Worm (Caenorhabditis elegans) whole organism, L1 larva: ENCODE measurements around the gene dmsr-5.
A peak's percentile ranks its signal among the peaks of the same experiment; 100 is the strongest.

Experiments used
- C04F5.9 ChIP-seq: sonication (generic microtip); optimal IDR thresholded peaks from 2 replicates; lab custom pipeline; 2016; ENCODE audit warnings: missing genetic modification characterization, missing compliant biosample characterization
- C34B4.2 ChIP-seq: sonication (generic microtip); optimal IDR thresholded peaks from 2 replicates; lab custom pipeline; 2017; ENCODE audit warnings: mild to moderate bottlenecking, missing genetic modification characterization, missing compliant biosample characterization
- F16B12.6 ChIP-seq: fragments of 150-350 bp; optimal IDR thresholded peaks from 2 replicates; lab custom pipeline; 2014; ENCODE audit warnings: missing biosample characterization, missing genetic modification characterization
- Y116A8C.19 ChIP-seq: sonication (generic microtip); optimal IDR thresholded peaks from 2 replicates; lab custom pipeline; 2016; ENCODE audit warnings: missing compliant biosample characterization, missing genetic modification characterization, borderline replicate concordance
- aha-1 ChIP-seq: fragments of 150-350 bp; optimal IDR thresholded peaks from 2 replicates; lab custom pipeline; 2014; ENCODE audit warnings: missing biosample characterization, missing genetic modification characterization
- alr-1 ChIP-seq: fragments of 200-800 bp; sonication (Bioruptor generic); optimal IDR thresholded peaks from 2 replicates; lab custom pipeline; 2018; ENCODE audit warnings: borderline replicate concordance, mild to moderate bottlenecking, missing genetic modification characterization, missing compliant biosample characterization
- aly-2 ChIP-seq: fragments of 150-350 bp; optimal IDR thresholded peaks from 2 replicates; lab custom pipeline; 2014; ENCODE audit warnings: missing biosample characterization, missing genetic modification characterization
- blmp-1 ChIP-seq: fragments of 150-350 bp; optimal IDR thresholded peaks from 2 replicates; lab custom pipeline; 2014; ENCODE audit warnings: missing biosample characterization, missing genetic modification characterization
- ceh-63 ChIP-seq: fragments of 200-800 bp; sonication (Bioruptor generic); optimal IDR thresholded peaks from 2 replicates; lab custom pipeline; 2018; ENCODE audit warnings: mild to moderate bottlenecking, missing genetic modification characterization, missing compliant biosample characterization
- ceh-8 ChIP-seq: fragments of 200-800 bp; sonication (Bioruptor generic); optimal IDR thresholded peaks from 2 replicates; lab custom pipeline; 2018; ENCODE audit warnings: mild to moderate bottlenecking, missing genetic modification characterization, moderate library complexity, missing compliant biosample characterization
- ceh-82 ChIP-seq, 3 experiments: fragments of 150-350 bp in 1 of 3; sonication (generic microtip) in 2 of 3; optimal IDR thresholded peaks; 2 replicates each; lab custom pipeline; 2014 to 2017; ENCODE audit warnings: missing biosample characterization in 3 of 3, missing genetic modification characterization in 3 of 3
- ceh-88 ChIP-seq: fragments of 200-800 bp; sonication (Bioruptor generic); IDR thresholded peaks from 2 replicates; pipeline ENCODE4 v1.3.6; 2022; ENCODE audit warnings: missing genetic modification characterization, missing compliant biosample characterization
- ces-1 ChIP-seq: fragments of 150-350 bp; optimal IDR thresholded peaks from 2 replicates; lab custom pipeline; 2014; ENCODE audit warnings: missing biosample characterization, missing genetic modification reagents, missing genetic modification characterization
- dpl-1 ChIP-seq, 3 experiments: fragments of 150-350 bp in 2 of 3; sonication (generic microtip) in 1 of 3; optimal IDR thresholded peaks; 2 replicates each; lab custom pipeline; 2014 to 2017; ENCODE audit warnings: missing biosample characterization in 3 of 3, missing genetic modification characterization in 3 of 3, missing genetic modification reagents in 3 of 3
- efl-3 ChIP-seq: fragments of 200-800 bp; sonication (Bioruptor generic); optimal IDR thresholded peaks from 2 replicates; lab custom pipeline; 2018; ENCODE audit warnings: mild to moderate bottlenecking, missing genetic modification characterization, missing compliant biosample characterization
- egl-13 ChIP-seq: sonication (generic microtip); optimal IDR thresholded peaks from 2 replicates; lab custom pipeline; 2016; ENCODE audit warnings: missing genotype, missing genetic modification reagents, missing genetic modification characterization, missing compliant biosample characterization
- egl-27 ChIP-seq, 2 experiments: fragments of 150-350 bp in 1 of 2; sonication (generic microtip); optimal IDR thresholded peaks; 3 replicates each; lab custom pipeline; 2017 to 2018; ENCODE audit warnings: missing biosample characterization in 2 of 2, missing genetic modification characterization in 2 of 2, missing genetic modification reagents in 2 of 2
- elt-2 ChIP-seq: sonication (generic microtip); optimal IDR thresholded peaks from 2 replicates; lab custom pipeline; 2016; ENCODE audit warnings: missing genetic modification characterization, mild to moderate bottlenecking, inconsistent platforms, missing compliant biosample characterization, missing genetic modification reagents
- fkh-4 ChIP-seq: sonication (generic microtip); optimal IDR thresholded peaks from 2 replicates; lab custom pipeline; 2016; ENCODE audit warnings: missing compliant biosample characterization, missing genetic modification characterization, borderline replicate concordance
- fkh-8 ChIP-seq: sonication (generic microtip); optimal IDR thresholded peaks from 2 replicates; lab custom pipeline; 2016; ENCODE audit warnings: mild to moderate bottlenecking, missing genetic modification characterization, missing compliant biosample characterization
- fos-1 ChIP-seq: fragments of 150-350 bp; optimal IDR thresholded peaks from 2 replicates; lab custom pipeline; 2014; ENCODE audit warnings: missing biosample characterization, missing genetic modification characterization
- grh-1 ChIP-seq: fragments of 200-800 bp; sonication (Bioruptor generic); IDR thresholded peaks from 2 replicates; pipeline ENCODE4 v1.3.6; 2022; ENCODE audit warnings: missing genetic modification reagents, missing genetic modification characterization, missing compliant biosample characterization
- hlh-17 ChIP-seq: fragments of 200-800 bp; sonication (Bioruptor generic); optimal IDR thresholded peaks from 2 replicates; lab custom pipeline; 2018; ENCODE audit warnings: missing genetic modification characterization, mild to moderate bottlenecking, missing compliant biosample characterization, moderate library complexity, borderline replicate concordance
- irx-1 ChIP-seq: sonication (generic microtip); optimal IDR thresholded peaks from 2 replicates; lab custom pipeline; 2016; ENCODE audit warnings: missing genetic modification characterization, missing compliant biosample characterization
- isw-1 ChIP-seq: fragments of 200-800 bp; sonication (Bioruptor generic); IDR thresholded peaks from 2 replicates; pipeline ENCODE4 v1.3.6; 2022; ENCODE audit warnings: missing genetic modification characterization, missing compliant biosample characterization
- jun-1 ChIP-seq: fragments of 150-350 bp; optimal IDR thresholded peaks from 2 replicates; lab custom pipeline; 2014; ENCODE audit warnings: missing biosample characterization, missing genetic modification reagents, missing genetic modification characterization
- lin-13 ChIP-seq: fragments of 150-350 bp; optimal IDR thresholded peaks from 2 replicates; lab custom pipeline; 2014; ENCODE audit warnings: missing biosample characterization, missing genetic modification reagents, missing genetic modification characterization
- lin-15B ChIP-seq: fragments of 150-350 bp; sonication (generic microtip); optimal IDR thresholded peaks from 3 replicates; lab custom pipeline; 2014; ENCODE audit warnings: missing biosample characterization, missing genetic modification characterization
- lin-35 ChIP-seq, 2 experiments: fragments of 150-350 bp; optimal IDR thresholded peaks; 2 replicates each; lab custom pipeline; 2014; ENCODE audit warnings: missing biosample characterization in 2 of 2, missing genetic modification characterization in 2 of 2, missing genetic modification reagents in 2 of 2
- lir-3 ChIP-seq: sonication (generic microtip); optimal IDR thresholded peaks from 2 replicates; lab custom pipeline; 2016; ENCODE audit warnings: mild to moderate bottlenecking, missing genetic modification characterization, moderate library complexity, missing compliant biosample characterization; ENCODE audit not compliant: poor library complexity
- mep-1 ChIP-seq: fragments of 150-350 bp; optimal IDR thresholded peaks from 2 replicates; lab custom pipeline; 2014; ENCODE audit warnings: missing biosample characterization, missing genetic modification characterization
- nhr-11 ChIP-seq: fragments of 150-350 bp; optimal IDR thresholded peaks from 2 replicates; lab custom pipeline; 2014; ENCODE audit warnings: missing biosample characterization, missing genetic modification characterization
- nhr-19 ChIP-seq: fragments of 200-800 bp; sonication (Bioruptor generic); conservative IDR thresholded peaks from 2 replicates; pipeline ENCODE4 v1.3.6; 2022; ENCODE audit warnings: missing genetic modification characterization, missing compliant biosample characterization
- nhr-20 ChIP-seq: sonication (generic microtip); optimal IDR thresholded peaks from 2 replicates; lab custom pipeline; 2016; ENCODE audit warnings: mild to moderate bottlenecking, missing genetic modification characterization, missing compliant biosample characterization
- nhr-237 ChIP-seq: fragments of 150-350 bp; optimal IDR thresholded peaks from 2 replicates; lab custom pipeline; 2014; ENCODE audit warnings: missing biosample characterization, missing genetic modification characterization
- nhr-28 ChIP-seq: fragments of 150-350 bp; optimal IDR thresholded peaks from 2 replicates; lab custom pipeline; 2014; ENCODE audit warnings: missing biosample characterization, missing genetic modification characterization
- nhr-90 ChIP-seq: sonication (generic microtip); optimal IDR thresholded peaks from 2 replicates; lab custom pipeline; 2016; ENCODE audit warnings: mild to moderate bottlenecking, missing genetic modification characterization, missing compliant biosample characterization; ENCODE audit not compliant: poor library complexity
- pax-3 ChIP-seq: fragments of 200-800 bp; sonication (Bioruptor generic); optimal IDR thresholded peaks from 2 replicates; lab custom pipeline; 2018; ENCODE audit warnings: mild to moderate bottlenecking, missing genetic modification characterization, moderate library complexity, missing compliant biosample characterization
- pqm-1 ChIP-seq: sonication (generic microtip); optimal IDR thresholded peaks from 3 replicates; lab custom pipeline; 2017; ENCODE audit warnings: missing biosample characterization, missing genetic modification characterization
- snpc-4 ChIP-seq: fragments of 150-350 bp; optimal IDR thresholded peaks from 2 replicates; lab custom pipeline; 2014; ENCODE audit warnings: missing biosample characterization, missing genetic modification characterization
- snu-23 ChIP-seq: sonication (generic microtip); optimal IDR thresholded peaks from 2 replicates; lab custom pipeline; 2016; ENCODE audit warnings: missing genetic modification characterization, missing compliant biosample characterization
- sox-4 ChIP-seq: sonication (generic microtip); optimal IDR thresholded peaks from 2 replicates; lab custom pipeline; 2016; ENCODE audit warnings: missing genetic modification characterization, missing compliant biosample characterization
- sup-37 ChIP-seq: fragments of 200-800 bp; sonication (Bioruptor generic); optimal IDR thresholded peaks from 2 replicates; lab custom pipeline; 2018; ENCODE audit warnings: mild to moderate bottlenecking, missing genetic modification characterization, missing compliant biosample characterization
- tlp-1 ChIP-seq: fragments of 150-350 bp; optimal IDR thresholded peaks from 2 replicates; lab custom pipeline; 2014; ENCODE audit warnings: missing biosample characterization, missing genetic modification characterization
- unc-30 ChIP-seq: sonication (generic microtip); optimal IDR thresholded peaks from 2 replicates; lab custom pipeline; 2017; ENCODE audit warnings: missing biosample characterization, missing genetic modification characterization
- unc-62 ChIP-seq: fragments of 150-350 bp; optimal IDR thresholded peaks from 2 replicates; lab custom pipeline; 2014; ENCODE audit warnings: missing biosample characterization, missing genetic modification reagents, missing genetic modification characterization
- unc-86 ChIP-seq: sonication (generic microtip); optimal IDR thresholded peaks from 2 replicates; lab custom pipeline; 2016; ENCODE audit warnings: missing genetic modification characterization, missing compliant biosample characterization
- unc-98 ChIP-seq: fragments of 200-800 bp; sonication (Bioruptor generic); IDR thresholded peaks from 2 replicates; pipeline ENCODE4 v1.3.6; 2022; ENCODE audit warnings: missing genetic modification characterization, missing compliant biosample characterization
- vab-15 ChIP-seq: sonication (generic microtip); optimal IDR thresholded peaks from 2 replicates; lab custom pipeline; 2017; ENCODE audit warnings: missing genotype, mild to moderate bottlenecking, missing genetic modification characterization, missing compliant biosample characterization
- xbp-1 ChIP-seq: sonication (generic microtip); optimal IDR thresholded peaks from 2 replicates; lab custom pipeline; 2016; ENCODE audit warnings: missing genetic modification characterization, missing compliant biosample characterization
- zag-1 ChIP-seq: fragments of 150-350 bp; optimal IDR thresholded peaks from 2 replicates; lab custom pipeline; 2014; ENCODE audit warnings: missing biosample characterization, missing genetic modification characterization
- zip-4 ChIP-seq: fragments of 200-800 bp; sonication (Bioruptor generic); optimal IDR thresholded peaks from 2 replicates; lab custom pipeline; 2018; ENCODE audit warnings: mild to moderate bottlenecking, missing genetic modification characterization, moderate library complexity, missing compliant biosample characterization
- ztf-11 ChIP-seq, 2 experiments: sonication (generic microtip); optimal IDR thresholded peaks; 2 replicates each; lab custom pipeline; 2016 to 2017; ENCODE audit warnings: missing genetic modification characterization in 2 of 2, missing biosample characterization in 1 of 2, missing compliant biosample characterization in 1 of 2

dmsr-5 gene

ce11 chrIII:11036132-11036531 is 41.1 kb upstream of the dmsr-5 start:
- TF ChIP-seq ceh-8 (GFP tag; lab: Kevin White, UChicago) (peak; percentile 53), unc-30 (tag; lab: Kevin White, UChicago) (no peak), xbp-1 (tag; lab: Kevin White, UChicago) (peak; percentile 77), fkh-8 (tag; lab: Kevin White, UChicago) (peak; percentile 52), isw-1 (GFP tag; lab: Robert Waterston, UW) (peak; percentile 65), pqm-1 (tag; lab: Kevin White, UChicago) (no peak), lin-13 (GFP tag; lab: Kevin White, UChicago) (peak; percentile 74), C04F5.9 (no peak), nhr-28 (tag; lab: Kevin White, UChicago) (no peak), nhr-20 (tag; lab: Kevin White, UChicago) (peak; percentile 75), alr-1 (tag; lab: Kevin White, UChicago) (no peak), snu-23 (GFP tag; lab: Kevin White, UChicago) (peak; percentile 87), Y116A8C.19 (tag; lab: Kevin White, UChicago) (no peak), aha-1 (no peak), elt-2 (peak; percentile 27), vab-15 (tag; lab: Kevin White, UChicago) (no peak), zip-4 (peak; percentile 27), aly-2 (tag; lab: Kevin White, UChicago) (peak; percentile 55), nhr-19 (GFP tag; lab: Robert Waterston, UW) (peak; percentile 68), grh-1 (GFP tag; lab: Robert Waterston, UW) (peak; percentile 60), tlp-1 (tag; lab: Kevin White, UChicago) (no peak), efl-3 (GFP tag; lab: Kevin White, UChicago) (no peak), unc-62 (GFP tag; lab: Kevin White, UChicago) (no peak), egl-13 (tag; lab: Kevin White, UChicago) (no peak), sox-4 (tag; lab: Kevin White, UChicago) (no peak), snpc-4 (tag; lab: Kevin White, UChicago) (peak; percentile 69), dpl-1 (GFP tag; optimal IDR thresholded peaks at IDR 0.05; lab: Kevin White, UChicago) (peak; percentile 69 to 83 (median 82)), ces-1 (GFP tag; lab: Kevin White, UChicago) (no peak), mep-1 (tag; lab: Kevin White, UChicago) (peak; percentile 83), zag-1 (no peak), C34B4.2 (tag; lab: Kevin White, UChicago) (no peak), nhr-237 (tag; lab: Kevin White, UChicago) (no peak), pax-3 (peak; percentile 38), hlh-17 (GFP tag; lab: Kevin White, UChicago) (no peak), sup-37 (GFP tag; lab: Kevin White, UChicago) (peak; percentile 36), irx-1 (peak; percentile 66), jun-1 (tag; lab: Kevin White, UChicago) (peak; percentile 50), egl-27 (tag; optimal IDR thresholded peaks at IDR 0.05; lab: Kevin White, UChicago) (no peak), blmp-1 (tag; lab: Kevin White, UChicago) (peak; percentile 36), unc-86 (tag; lab: Kevin White, UChicago) (peak; percentile 80), ceh-88 (GFP tag; lab: Robert Waterston, UW) (no peak), lin-15B (tag; lab: Kevin White, UChicago) (peak; percentile 44), unc-98 (GFP tag; lab: Robert Waterston, UW) (no peak; the same call in 1 of the 2 replicates), F16B12.6 (tag; lab: Kevin White, UChicago) (peak; percentile 100), ztf-11 (tag; optimal IDR thresholded peaks at IDR 0.05; lab: Kevin White, UChicago) (peak in 1 of 2 experiments; percentile 7), nhr-11 (tag; lab: Kevin White, UChicago) (no peak), ceh-82 (tag; optimal IDR thresholded peaks at IDR 0.05; lab: Kevin White, UChicago) (peak; percentile 80 to 88 (median 82)), lir-3 (tag; lab: Kevin White, UChicago) (no peak), nhr-90 (peak; percentile 69), fkh-4 (no peak), lin-35 (GFP tag; optimal IDR thresholded peaks at IDR 0.05; lab: Kevin White, UChicago) (peak; percentile 67 to 87), fos-1 (tag; lab: Kevin White, UChicago) (peak; percentile 50), ceh-63 (GFP tag; lab: Kevin White, UChicago) (no peak)
